Worm (Caenorhabditis elegans): Measurements from ENCODE around the gene ttr-47.

- TF ChIP-seq nhr-237 (tag; optimal IDR thresholded peaks at IDR 0.05) (no peak), nhr-2 (tag; optimal IDR thresholded peaks at IDR 0.05) (no peak), nhr-28 (tag; optimal IDR thresholded peaks at IDR 0.05) (no peak), snpc-4 (tag; optimal IDR thresholded peaks at IDR 0.05) (no peak), unc-62 (GFP tag; optimal IDR thresholded peaks at IDR 0.05) (no peak), unc-39 (tag; optimal IDR thresholded peaks at IDR 0.05) (no peak)
Measured at ce11 chrV:8956387-8957095, 33.7 kb downstream of the ttr-47 start, which contains the start of gene ttc-17.

Data from whole organism, mixed stage, embryonic.